Fruit fly (Drosophila melanogaster) whole organism, embryonic: ENCODE results near the gene CG16756.

Source experiments
- CG10543 ChIP-seq: fragments of 200-800 bp; sonication (Bioruptor generic); optimal IDR thresholded peaks from 3 replicates; lab custom pipeline; 2017; ENCODE audit warnings: missing biosample characterization, mild to moderate bottlenecking, missing genetic modification characterization, moderate library complexity
- CG12659 ChIP-seq: fragments of 200-800 bp; sonication (Bioruptor generic); optimal IDR thresholded peaks from 3 replicates; lab custom pipeline; 2017; ENCODE audit warnings: mild to moderate bottlenecking, missing biosample characterization, missing genetic modification reagents, missing genetic modification characterization
- CG3163 ChIP-seq: fragments of 200-800 bp; sonication (Bioruptor generic); optimal IDR thresholded peaks from 3 replicates; lab custom pipeline; 2016; ENCODE audit warnings: missing biosample characterization, missing genetic modification characterization
- HLH4C ChIP-seq: fragments of 200-800 bp; sonication (Bioruptor generic); IDR thresholded peaks from 3 replicates; pipeline ENCODE4 v1.3.6; 2022; ENCODE audit warnings: missing biosample characterization, missing genetic modification characterization; ENCODE audit not compliant: partially characterized antibody
- chn ChIP-seq: fragments of 200-800 bp; sonication (Bioruptor generic); optimal IDR thresholded peaks from 2 replicates; lab custom pipeline; 2016; ENCODE audit warnings: missing biosample characterization, missing genetic modification characterization
- hkb ChIP-seq, 2 experiments: fragments of 200-800 bp in 1 of 2; fragments of >200 bp in 1 of 2; sonication (Bioruptor generic) in 1 of 2; IDR thresholded peaks in 1 of 2; optimal IDR thresholded peaks in 1 of 2; 2 replicates each; pipeline versions ENCODE4 v1.3.6 to Lab custom; 2017 to 2022; ENCODE audit warnings: missing biosample characterization in 1 of 2, missing genetic modification characterization in 1 of 2
- peb ChIP-seq: fragments of 200-800 bp; sonication (Bioruptor generic); IDR thresholded peaks from 2 replicates; pipeline ENCODE4 v1.3.6; 2022; ENCODE audit warnings: missing biosample characterization, missing genetic modification characterization
- tio ChIP-seq: fragments of 200-800 bp; sonication (Bioruptor generic); optimal IDR thresholded peaks from 2 replicates; lab custom pipeline; 2017; ENCODE audit warnings: missing biosample characterization, missing genetic modification characterization, inconsistent platforms

DNA sequence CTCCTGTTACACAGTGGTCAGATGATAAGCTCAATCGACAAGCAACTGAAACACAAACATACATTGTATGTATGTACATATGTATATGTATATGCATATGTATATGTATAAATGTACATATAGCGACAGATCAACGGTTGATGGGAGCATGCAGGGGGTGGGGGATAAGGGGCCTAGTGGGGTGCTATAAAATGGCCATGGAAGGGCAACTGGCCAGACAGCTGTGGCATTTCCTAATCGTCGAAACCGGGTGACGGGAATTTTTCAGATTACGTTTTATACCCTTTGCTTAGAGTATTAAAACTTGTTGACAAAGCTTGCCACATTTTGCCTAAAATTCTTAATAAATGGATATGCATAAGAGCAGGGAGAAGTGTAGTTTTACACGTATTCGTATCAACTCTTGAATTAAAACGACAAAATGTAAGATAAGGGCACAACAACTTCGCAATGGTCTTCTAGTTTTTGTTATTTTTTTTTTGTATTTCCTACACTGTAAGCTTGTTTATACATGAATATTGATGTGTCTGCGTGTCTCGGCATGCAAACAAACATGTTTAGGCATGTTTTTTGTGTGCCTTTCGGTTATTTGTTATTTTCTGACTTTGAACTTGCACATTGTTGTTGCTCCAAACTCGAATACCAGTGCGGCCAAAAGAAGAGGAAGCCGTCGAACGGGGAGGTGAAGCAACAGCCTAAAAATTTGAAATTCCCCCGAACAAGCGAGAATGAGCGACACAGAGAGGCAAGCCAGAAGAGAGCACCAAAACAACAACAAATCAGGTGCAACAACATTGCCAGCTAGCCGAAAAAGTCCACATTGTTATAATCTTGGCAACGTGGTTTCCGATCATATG lies 8.0 kb upstream of the CG16756 start:
- TF ChIP-seq peb (GFP tag; lab: Robert Waterston, UW) (peak; percentile 38; the same call in 1 of the 2 replicates), chn (GFP tag; lab: Kevin White, UChicago) (peak; percentile 62), hkb (optimal IDR thresholded peaks at IDR 0.05; lab: Kevin White, UChicago) (no peak), hkb (GFP tag; IDR thresholded peaks at IDR 0.05; lab: Robert Waterston, UW) (peak; percentile 88), HLH4C (no peak), tio (peak; percentile 60), CG3163 (GFP tag; lab: Kevin White, UChicago) (peak; percentile 42), CG12659 (GFP tag; lab: Kevin White, UChicago) (peak; percentile 77), CG10543 (GFP tag; lab: Kevin White, UChicago) (peak; percentile 63)
